Fruit fly (Drosophila melanogaster): ENCODE measurements around the gene CG45075.

- TF ChIP-seq hkb (optimal IDR thresholded peaks at IDR 0.05) (no peak), hkb (GFP tag; IDR thresholded peaks at IDR 0.05) (no peak), cato (GFP tag; optimal IDR thresholded peaks at IDR 0.05; ENCODE audit: borderline replicate concordance) (no peak), MTF-1 (GFP tag; optimal IDR thresholded peaks at IDR 0.05; ENCODE audit: borderline replicate concordance) (no peak), CG11696 (GFP tag; IDR thresholded peaks at IDR 0.05) (no peak), TFAM (GFP tag; optimal IDR thresholded peaks at IDR 0.05) (no peak)
Measured at dm6 chr2L:6099270-6099644, 8.0 kb downstream of the CG45075 start.

Data from whole organism, embryonic.